Fruit fly (Drosophila melanogaster) whole organism, embryonic: ENCODE data around the gene CG13239.

ENCODE experiments used
- Asciz ChIP-seq: fragments of 200-800 bp; sonication (Bioruptor generic); optimal IDR thresholded peaks from 2 replicates; lab custom pipeline; 2017; ENCODE audit warnings: missing biosample characterization, mild to moderate bottlenecking, missing genetic modification characterization, missing genetic modification reagents
- B-H2 ChIP-seq: fragments of 200-800 bp; sonication (Bioruptor generic); optimal IDR thresholded peaks from 2 replicates; lab custom pipeline; 2018; ENCODE audit warnings: missing biosample characterization, mild to moderate bottlenecking, missing genetic modification characterization
- Bdp1 ChIP-seq: fragments of 200-800 bp; sonication (Bioruptor generic); optimal IDR thresholded peaks from 3 replicates; lab custom pipeline; 2016; ENCODE audit warnings: missing biosample characterization, missing genetic modification characterization
- CG10543 ChIP-seq: fragments of 200-800 bp; sonication (Bioruptor generic); optimal IDR thresholded peaks from 3 replicates; lab custom pipeline; 2017; ENCODE audit warnings: missing biosample characterization, mild to moderate bottlenecking, missing genetic modification characterization, moderate library complexity
- CG13123 ChIP-seq: fragments of 200-800 bp; sonication (Bioruptor generic); optimal IDR thresholded peaks from 2 replicates; lab custom pipeline; 2016; ENCODE audit warnings: missing biosample characterization, missing genetic modification characterization
- CG13624 ChIP-seq: fragments of 200-800 bp; sonication (Bioruptor generic); optimal IDR thresholded peaks from 2 replicates; lab custom pipeline; 2016; ENCODE audit warnings: missing biosample characterization, missing genetic modification characterization
- CG15479 ChIP-seq: fragments of 200-800 bp; sonication (Bioruptor generic); optimal IDR thresholded peaks from 3 replicates; lab custom pipeline; 2019; ENCODE audit warnings: missing biosample characterization, mild to moderate bottlenecking, missing genetic modification characterization, moderate library complexity
- CG15514 ChIP-seq: fragments of 200-800 bp; sonication (Bioruptor generic); optimal IDR thresholded peaks from 3 replicates; lab custom pipeline; 2017; ENCODE audit warnings: missing biosample characterization, missing genetic modification characterization, mild to moderate bottlenecking, moderate library complexity, missing genetic modification reagents
- CG17912 ChIP-seq: fragments of 200-800 bp; sonication (Bioruptor generic); optimal IDR thresholded peaks from 2 replicates; lab custom pipeline; 2018; ENCODE audit warnings: missing biosample characterization, mild to moderate bottlenecking, missing genetic modification characterization
- CG1792 ChIP-seq: fragments of 200-800 bp; sonication (Bioruptor generic); optimal IDR thresholded peaks from 2 replicates; lab custom pipeline; 2016; ENCODE audit warnings: missing biosample characterization, missing genetic modification characterization
- CG18476 ChIP-seq: fragments of 200-800 bp; sonication (Bioruptor generic); optimal IDR thresholded peaks from 2 replicates; lab custom pipeline; 2016; ENCODE audit warnings: missing biosample characterization, mild to moderate bottlenecking, missing genetic modification characterization
- CG2199 ChIP-seq: fragments of 200-800 bp; sonication (Bioruptor generic); IDR thresholded peaks from 3 replicates; pipeline ENCODE4 v1.3.6; 2022; ENCODE audit warnings: missing biosample characterization, missing genetic modification characterization
- CG3726 ChIP-seq: fragments of 200-800 bp; sonication (Bioruptor generic); IDR thresholded peaks from 3 replicates; pipeline ENCODE4, ENCODE4 v1.3.6; 2022; ENCODE audit warnings: missing biosample characterization, missing genetic modification characterization
- CG8388 ChIP-seq: fragments of 200-800 bp; sonication (Bioruptor generic); optimal IDR thresholded peaks from 2 replicates; lab custom pipeline; 2019; ENCODE audit warnings: missing biosample characterization, mild to moderate bottlenecking, missing genetic modification characterization, moderate library complexity
- CG8478 ChIP-seq: fragments of >200 bp; optimal IDR thresholded peaks from 2 replicates; lab custom pipeline; 2018
- CG9876 ChIP-seq: fragments of 200-800 bp; sonication (Bioruptor generic); optimal IDR thresholded peaks from 2 replicates; lab custom pipeline; 2016; ENCODE audit warnings: missing biosample characterization, missing genetic modification characterization
- CG9932 ChIP-seq: fragments of 200-800 bp; sonication (Bioruptor generic); IDR thresholded peaks from 2 replicates; pipeline ENCODE4 v1.3.6; 2022; ENCODE audit warnings: missing biosample characterization, missing genetic modification characterization
- CrebB ChIP-seq: fragments of 200-800 bp; sonication (Bioruptor generic); optimal IDR thresholded peaks from 3 replicates; lab custom pipeline; 2018; ENCODE audit warnings: missing biosample characterization, mild to moderate bottlenecking, missing genetic modification characterization
- D ChIP-seq, 2 experiments: fragments of 200-800 bp in 1 of 2; fragments of >200 bp in 1 of 2; sonication (Bioruptor generic) in 1 of 2; optimal IDR thresholded peaks; 2 replicates in 1 of 2; 3 replicates in 1 of 2; lab custom pipeline; 2017; ENCODE audit warnings: mild to moderate bottlenecking in 1 of 2, missing biosample characterization in 1 of 2, missing genetic modification characterization in 1 of 2, missing genetic modification reagents in 1 of 2
- Eip74EF ChIP-seq, 2 experiments: fragments of 200-800 bp in 1 of 2; fragments of >200 bp in 1 of 2; sonication (Bioruptor generic) in 1 of 2; optimal IDR thresholded peaks; 2 replicates each; lab custom pipeline; 2017 to 2019; ENCODE audit warnings: missing biosample characterization in 2 of 2, missing genetic modification characterization in 2 of 2, mild to moderate bottlenecking in 1 of 2, moderate library complexity in 1 of 2
- HmgD ChIP-seq: fragments of 200-800 bp; sonication (Bioruptor generic); optimal IDR thresholded peaks from 3 replicates; lab custom pipeline; 2016; ENCODE audit warnings: missing biosample characterization, missing genetic modification characterization
- Hmr ChIP-seq: fragments of 200-800 bp; sonication (Bioruptor generic); optimal IDR thresholded peaks from 3 replicates; lab custom pipeline; 2017; ENCODE audit warnings: mild to moderate bottlenecking, missing biosample characterization, missing genetic modification reagents, missing genetic modification characterization
- Hr51 ChIP-seq, 2 experiments: fragments of 200-800 bp; sonication (Bioruptor generic); optimal IDR thresholded peaks; 2 replicates in 1 of 2; 3 replicates in 1 of 2; lab custom pipeline; 2016 to 2018; ENCODE audit warnings: missing biosample characterization in 2 of 2, missing genetic modification characterization in 2 of 2, mild to moderate bottlenecking in 1 of 2, moderate library complexity in 1 of 2
- Hr78 ChIP-seq, 2 experiments: fragments of 200-800 bp in 1 of 2; fragments of >200 bp in 1 of 2; sonication (Bioruptor generic) in 1 of 2; optimal IDR thresholded peaks; 2 replicates each; lab custom pipeline; 2017 to 2019; ENCODE audit warnings: missing biosample characterization in 2 of 2, missing genetic modification characterization in 2 of 2, mild to moderate bottlenecking in 1 of 2, moderate library complexity in 1 of 2
- Kr ChIP-seq: fragments of 200-800 bp; sonication (Bioruptor generic); optimal IDR thresholded peaks from 2 replicates; lab custom pipeline; 2017; ENCODE audit warnings: missing biosample characterization, mild to moderate bottlenecking, missing genetic modification characterization
- Meics ChIP-seq: fragments of 200-800 bp; sonication (Bioruptor generic); optimal IDR thresholded peaks from 2 replicates; lab custom pipeline; 2017; ENCODE audit warnings: missing biosample characterization, mild to moderate bottlenecking, missing genetic modification characterization
- Mes4 ChIP-seq: fragments of 200-800 bp; sonication (Bioruptor generic); optimal IDR thresholded peaks from 2 replicates; lab custom pipeline; 2016; ENCODE audit warnings: missing biosample characterization, missing genetic modification characterization
- Neu2 ChIP-seq: fragments of 200-800 bp; sonication (Bioruptor generic); optimal IDR thresholded peaks from 3 replicates; lab custom pipeline; 2016; ENCODE audit warnings: missing biosample characterization, missing genetic modification characterization, borderline replicate concordance
- Rfx ChIP-seq: fragments of 200-800 bp; sonication (Bioruptor generic); IDR thresholded peaks from 2 replicates; pipeline ENCODE4 v1.3.6; 2022; ENCODE audit warnings: missing biosample characterization, missing genetic modification characterization
- Side ChIP-seq: fragments of 200-800 bp; sonication (Bioruptor generic); optimal IDR thresholded peaks from 2 replicates; lab custom pipeline; 2016; ENCODE audit warnings: missing biosample characterization, missing genetic modification characterization
- Trl ChIP-seq, 3 experiments: fragments of >200 bp in 2 of 3; fragments of 200-800 bp in 1 of 3; sonication (Bioruptor generic) in 1 of 3; optimal IDR thresholded peaks; 2 replicates in 1 of 3; 3 replicates in 2 of 3; lab custom pipeline; 2016 to 2017; ENCODE audit warnings: missing biosample characterization in 1 of 3, missing genetic modification characterization in 1 of 3
- Xrp1 ChIP-seq: fragments of 200-800 bp; sonication (Bioruptor generic); IDR thresholded peaks from 2 replicates; pipeline ENCODE4 v1.3.6; 2022; ENCODE audit warnings: missing biosample characterization, missing genetic modification characterization
- bcd ChIP-seq: fragments of 200-800 bp; sonication (Bioruptor generic); optimal IDR thresholded peaks from 2 replicates; lab custom pipeline; 2017; ENCODE audit warnings: missing biosample characterization, mild to moderate bottlenecking, missing genetic modification characterization
- chif ChIP-seq, 2 experiments: fragments of 200-800 bp; sonication (Bioruptor generic); optimal IDR thresholded peaks; 3 replicates each; lab custom pipeline; 2016; ENCODE audit warnings: missing biosample characterization in 2 of 2, missing genetic modification characterization in 2 of 2
- chinmo ChIP-seq: fragments of 200-800 bp; sonication (Bioruptor generic); IDR thresholded peaks from 4 replicates; pipeline ENCODE4 v1.3.6; 2022; ENCODE audit warnings: missing biosample characterization, missing genetic modification characterization; ENCODE audit not compliant: partially characterized antibody
- crol ChIP-seq: fragments of 200-800 bp; sonication (Bioruptor generic); IDR thresholded peaks from 2 replicates; pipeline ENCODE4 v1.3.6; 2022; ENCODE audit warnings: missing biosample characterization, missing genetic modification characterization
- da ChIP-seq: fragments of 200-800 bp; sonication (Bioruptor generic); optimal IDR thresholded peaks from 2 replicates; lab custom pipeline; 2016; ENCODE audit warnings: missing biosample characterization, missing genetic modification characterization
- dimm ChIP-seq: fragments of 200-800 bp; sonication (Bioruptor generic); IDR thresholded peaks from 2 replicates; pipeline ENCODE4 v1.3.6; 2022; ENCODE audit warnings: missing biosample characterization, missing genetic modification characterization
- ewg ChIP-seq: fragments of 200-800 bp; sonication (Bioruptor generic); optimal IDR thresholded peaks from 3 replicates; lab custom pipeline; 2017; ENCODE audit warnings: mild to moderate bottlenecking, missing biosample characterization, missing genetic modification reagents, missing genetic modification characterization
- fd3F ChIP-seq: fragments of 200-800 bp; sonication (Bioruptor generic); optimal IDR thresholded peaks from 2 replicates; lab custom pipeline; 2018; ENCODE audit warnings: missing biosample characterization, mild to moderate bottlenecking, missing genetic modification characterization, moderate library complexity
- nerfin-1 ChIP-seq: fragments of 200-800 bp; sonication (Bioruptor generic); optimal IDR thresholded peaks from 3 replicates; lab custom pipeline; 2019; ENCODE audit warnings: missing biosample characterization, mild to moderate bottlenecking, missing genetic modification characterization, moderate library complexity
- oc ChIP-seq: fragments of 200-800 bp; sonication (Bioruptor generic); optimal IDR thresholded peaks from 2 replicates; lab custom pipeline; 2018; ENCODE audit warnings: missing biosample characterization, mild to moderate bottlenecking, missing genetic modification characterization, moderate library complexity
- odd ChIP-seq: fragments of 200-800 bp; sonication (Bioruptor generic); optimal IDR thresholded peaks from 2 replicates; lab custom pipeline; 2017; ENCODE audit warnings: missing biosample characterization, mild to moderate bottlenecking, missing genetic modification characterization
- pros ChIP-seq: fragments of 200-800 bp; sonication (Bioruptor generic); optimal IDR thresholded peaks from 3 replicates; lab custom pipeline; 2019; ENCODE audit warnings: missing biosample characterization, mild to moderate bottlenecking, missing genetic modification characterization, moderate library complexity
- pzg ChIP-seq: fragments of 200-800 bp; sonication (Bioruptor generic); optimal IDR thresholded peaks from 3 replicates; lab custom pipeline; 2018; ENCODE audit warnings: missing biosample characterization, mild to moderate bottlenecking, missing genetic modification characterization, moderate library complexity
- run ChIP-seq: fragments of 200-800 bp; sonication (Bioruptor generic); optimal IDR thresholded peaks from 3 replicates; lab custom pipeline; 2018; ENCODE audit warnings: missing biosample characterization, mild to moderate bottlenecking, missing genetic modification characterization
- scrt ChIP-seq: fragments of 200-800 bp; sonication (Bioruptor generic); optimal IDR thresholded peaks from 2 replicates; lab custom pipeline; 2018; ENCODE audit warnings: missing biosample characterization, mild to moderate bottlenecking, missing genetic modification characterization, moderate library complexity
- sna ChIP-seq: fragments of 200-800 bp; sonication (Bioruptor generic); IDR thresholded peaks from 2 replicates; pipeline ENCODE4 v1.3.6; 2022; ENCODE audit warnings: missing biosample characterization, missing genetic modification characterization; ENCODE audit not compliant: partially characterized antibody

The CG13239 gene

DNA sequence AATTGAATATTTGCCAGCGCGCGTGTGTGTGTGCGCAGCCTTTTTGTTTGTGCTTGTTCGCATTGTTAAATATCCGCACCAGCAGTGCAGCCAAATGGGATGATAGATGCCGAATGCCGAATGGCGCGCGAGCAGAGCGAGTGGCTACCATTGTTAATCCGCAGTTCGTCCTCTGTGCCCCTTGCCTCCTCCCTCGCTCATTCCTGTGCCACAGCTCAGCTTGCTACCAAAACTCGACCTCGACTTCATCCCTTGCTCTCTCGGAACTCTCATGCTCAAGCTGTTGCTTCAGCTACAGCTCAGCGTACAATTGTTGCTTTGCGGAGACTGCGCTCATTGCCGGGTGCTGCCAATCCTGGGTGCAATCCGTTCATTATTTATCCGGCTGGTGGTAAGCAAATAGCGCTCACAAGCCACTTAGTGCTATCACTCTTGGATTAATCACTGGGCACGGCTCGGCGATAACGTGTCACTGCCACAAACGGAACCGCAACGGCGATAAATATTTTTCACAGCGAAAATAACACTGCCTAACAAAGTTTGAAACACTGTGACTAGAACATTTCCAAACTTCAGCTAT lies 48.8 kb downstream of the CG13239 start:
- no peak for TF ChIP-seq odd
- no peak for TF ChIP-seq B-H2 (GFP tag; lab: Kevin White, UChicago)
- TF ChIP-seq Mes4 = no peak
- no peak for TF ChIP-seq Kr (GFP tag; lab: Kevin White, UChicago)
- no peak for TF ChIP-seq fd3F
- TF ChIP-seq CG13123 (GFP tag; lab: Kevin White, UChicago) = no peak
- TF ChIP-seq CG10543 (GFP tag; lab: Kevin White, UChicago) = no peak
- no peak for TF ChIP-seq bcd (GFP tag; lab: Kevin White, UChicago)
- TF ChIP-seq Neu2 (GFP tag; lab: Kevin White, UChicago) = peak; percentile 26
- peak; percentile 95 for TF ChIP-seq scrt (GFP tag; lab: Kevin White, UChicago)
- TF ChIP-seq Side (GFP tag; lab: Kevin White, UChicago) = no peak
- TF ChIP-seq nerfin-1 (tag; lab: Kevin White, UChicago) = peak; percentile 33
- no peak for TF ChIP-seq CG17912 (GFP tag; lab: Kevin White, UChicago)
- TF ChIP-seq CG9932 (GFP tag; lab: Robert Waterston, UW) = no peak
- TF ChIP-seq HmgD (GFP tag; lab: Kevin White, UChicago) = no peak
- TF ChIP-seq Hr51 (GFP tag; optimal IDR thresholded peaks at IDR 0.05; lab: Kevin White, UChicago) = no peak
- TF ChIP-seq Bdp1 (GFP tag; lab: Kevin White, UChicago) = no peak
- no peak for TF ChIP-seq Meics (GFP tag; lab: Kevin White, UChicago)
- TF ChIP-seq ewg = peak; percentile 33
- no peak for TF ChIP-seq pzg (GFP tag; lab: Kevin White, UChicago)
- TF ChIP-seq CrebB (tag; lab: Kevin White, UChicago) = no peak
- TF ChIP-seq Rfx (GFP tag; lab: Robert Waterston, UW) = no peak
- TF ChIP-seq D (optimal IDR thresholded peaks at IDR 0.05; lab: Kevin White, UChicago) = peak; percentile 43
- TF ChIP-seq D (GFP tag; optimal IDR thresholded peaks at IDR 0.05; lab: Kevin White, UChicago) = no peak
- TF ChIP-seq CG15514 (GFP tag; lab: Kevin White, UChicago) = no peak
- peak; percentile 46 for TF ChIP-seq CG15479 (GFP tag; lab: Kevin White, UChicago)
- 0 out of 2 replicates have a peak, but pooled peaks have one; percentile 17 for TF ChIP-seq sna (GFP tag; lab: Robert Waterston, UW)
- no peak for TF ChIP-seq Hmr (GFP tag; lab: Kevin White, UChicago)
- TF ChIP-seq chif (GFP tag; optimal IDR thresholded peaks at IDR 0.05; lab: Kevin White, UChicago) = no peak
- peak; percentile 59 for TF ChIP-seq pros (GFP tag; lab: Kevin White, UChicago)
- TF ChIP-seq Asciz = no peak
- no peak for TF ChIP-seq CG8388
- TF ChIP-seq CG9876 = no peak
- TF ChIP-seq CG13624 = no peak
- peak; percentile 74 for TF ChIP-seq crol
- TF ChIP-seq Hr78 (GFP tag; optimal IDR thresholded peaks at IDR 0.05; lab: Kevin White, UChicago) = no peak
- TF ChIP-seq CG3726 (GFP tag; lab: Robert Waterston, UW) = no peak
- TF ChIP-seq CG1792 = no peak
- TF ChIP-seq dimm (GFP tag; lab: Robert Waterston, UW) = no peak
- no peak for TF ChIP-seq oc (tag; lab: Kevin White, UChicago)
- peak; percentile 44 for TF ChIP-seq CG8478 (lab: Kevin White, UChicago)
- TF ChIP-seq Xrp1 (GFP tag; lab: Robert Waterston, UW) = no peak
- no peak for TF ChIP-seq CG18476 (GFP tag; lab: Kevin White, UChicago)
- TF ChIP-seq Eip74EF (GFP tag; optimal IDR thresholded peaks at IDR 0.05; lab: Kevin White, UChicago) = no peak
- no peak for TF ChIP-seq da (GFP tag; lab: Kevin White, UChicago)
- TF ChIP-seq CG2199 = peak; percentile 59; the same call in 1 of the 3 replicates
- TF ChIP-seq Trl (optimal IDR thresholded peaks at IDR 0.05; lab: Kevin White, UChicago) = peak; percentile 13 to 41
- TF ChIP-seq Trl (GFP tag; optimal IDR thresholded peaks at IDR 0.05; lab: Kevin White, UChicago) = no peak
- TF ChIP-seq chinmo = 0 out of 4 replicates have a peak, but pooled peaks have one; percentile 51
- TF ChIP-seq run (tag; lab: Kevin White, UChicago) = no peak
